Worm (Caenorhabditis elegans): ENCODE measurements around the gene Y39E4A.1.

- TF ChIP-seq nfya-1 (tag; optimal IDR thresholded peaks at IDR 0.05; ENCODE audit: insufficient read depth) = no peak
- no peak for TF ChIP-seq zag-1 (tag; optimal IDR thresholded peaks at IDR 0.05)
- TF ChIP-seq skn-1 (tag; optimal IDR thresholded peaks at IDR 0.05) = no peak
- no peak for TF ChIP-seq lin-39 (tag; optimal IDR thresholded peaks at IDR 0.05)
- no peak for TF ChIP-seq ztf-11 (tag; optimal IDR thresholded peaks at IDR 0.05)
- TF ChIP-seq hmg-11 (tag; optimal IDR thresholded peaks at IDR 0.05) = no peak
- no peak for TF ChIP-seq nhr-28 (tag; optimal IDR thresholded peaks at IDR 0.05)
- no peak for TF ChIP-seq ama-1 (optimal IDR thresholded peaks at IDR 0.05)
- no peak for TF ChIP-seq snpc-4 (tag; optimal IDR thresholded peaks at IDR 0.05)
- no peak for TF ChIP-seq ztf-4 (tag; optimal IDR thresholded peaks at IDR 0.05)
- TF ChIP-seq R02D3.7 (tag; optimal IDR thresholded peaks at IDR 0.05) = no peak
Observed at ce11 chrIII:12945072-12945471, 6.1 kb upstream of the Y39E4A.1 start.

Measured in whole organism, L3 larva.